Fruit fly (Drosophila melanogaster) whole organism, pupa: ENCODE results near the gene CG4820.
A peak's percentile ranks its signal among the peaks of the same experiment; 100 is the strongest.

Source experiments
- CG10348 ChIP-seq: fragments of 200-800 bp; sonication (Bioruptor generic); IDR thresholded peaks from 2 replicates; pipeline ENCODE4 v1.3.6; 2022; ENCODE audit warnings: missing biosample characterization, missing genetic modification characterization
- CG12605 ChIP-seq: fragments of 200-800 bp; sonication (Bioruptor generic); IDR thresholded peaks from 2 replicates; pipeline ENCODE4 v1.3.6; 2022; ENCODE audit warnings: missing biosample characterization, missing genetic modification characterization
- CG13204 ChIP-seq: fragments of 200-800 bp; sonication (Bioruptor generic); optimal IDR thresholded peaks from 2 replicates; lab custom pipeline; 2018; ENCODE audit warnings: missing biosample characterization, mild to moderate bottlenecking, missing genetic modification characterization, moderate library complexity
- CG14655 ChIP-seq: fragments of 200-800 bp; sonication (Bioruptor generic); optimal IDR thresholded peaks from 3 replicates; lab custom pipeline; 2017; ENCODE audit warnings: mild to moderate bottlenecking, missing biosample characterization, missing genetic modification reagents, missing genetic modification characterization
- CG15710 ChIP-seq: fragments of 200-800 bp; sonication (Bioruptor generic); optimal IDR thresholded peaks from 2 replicates; lab custom pipeline; 2018; ENCODE audit warnings: missing biosample characterization, mild to moderate bottlenecking, missing genetic modification characterization, moderate library complexity
- CG17806 ChIP-seq: fragments of 200-800 bp; sonication (Bioruptor generic); optimal IDR thresholded peaks from 2 replicates; lab custom pipeline; 2018; ENCODE audit warnings: missing biosample characterization, mild to moderate bottlenecking, missing genetic modification characterization, moderate library complexity
- CG32121 ChIP-seq: fragments of 200-800 bp; sonication (Bioruptor generic); IDR thresholded peaks from 2 replicates; pipeline ENCODE4 v1.3.6; 2022; ENCODE audit warnings: missing biosample characterization, missing genetic modification characterization
- CG34367 ChIP-seq: fragments of 200-800 bp; sonication (Bioruptor generic); optimal IDR thresholded peaks from 2 replicates; lab custom pipeline; 2018; ENCODE audit warnings: missing biosample characterization, mild to moderate bottlenecking, missing genetic modification characterization
- CG4496 ChIP-seq: fragments of 200-800 bp; sonication (Bioruptor generic); IDR thresholded peaks from 3 replicates; pipeline ENCODE4 v1.3.6; 2022; ENCODE audit warnings: missing biosample characterization, missing genetic modification characterization
- CG8159 ChIP-seq: fragments of 200-800 bp; sonication (Bioruptor generic); optimal IDR thresholded peaks from 3 replicates; lab custom pipeline; 2018; ENCODE audit warnings: missing biosample characterization, mild to moderate bottlenecking, missing genetic modification characterization, moderate library complexity
- CG8301 ChIP-seq: fragments of 200-800 bp; sonication (Bioruptor generic); optimal IDR thresholded peaks from 2 replicates; lab custom pipeline; 2018; ENCODE audit warnings: missing biosample characterization, mild to moderate bottlenecking, missing genetic modification characterization
- CG9948 ChIP-seq: fragments of 200-800 bp; sonication (Bioruptor generic); optimal IDR thresholded peaks from 2 replicates; lab custom pipeline; 2018; ENCODE audit warnings: missing biosample characterization, mild to moderate bottlenecking, missing genetic modification characterization, moderate library complexity
- D1 ChIP-seq: fragments of 200-800 bp; sonication (Bioruptor generic); optimal IDR thresholded peaks from 2 replicates; lab custom pipeline; 2018; ENCODE audit warnings: missing biosample characterization, mild to moderate bottlenecking, missing genetic modification characterization, moderate library complexity
- EcR ChIP-seq: fragments of 200-800 bp; sonication (Bioruptor generic); optimal IDR thresholded peaks from 3 replicates; lab custom pipeline; 2019; ENCODE audit warnings: missing biosample characterization, missing genetic modification characterization, mild to moderate bottlenecking, moderate library complexity, missing genetic modification reagents
- Ets98B ChIP-seq: fragments of 200-800 bp; sonication (Bioruptor generic); IDR thresholded peaks from 2 replicates; pipeline ENCODE4 v1.3.6; 2022; ENCODE audit warnings: missing biosample characterization, missing genetic modification characterization
- Pif1A ChIP-seq: fragments of 200-800 bp; sonication (Bioruptor generic); optimal IDR thresholded peaks from 3 replicates; lab custom pipeline; 2016; ENCODE audit warnings: missing biosample characterization, missing genetic modification characterization
- Pif1B ChIP-seq: fragments of 200-800 bp; sonication (Bioruptor generic); optimal IDR thresholded peaks from 3 replicates; lab custom pipeline; 2016; ENCODE audit warnings: missing biosample characterization, missing genetic modification characterization
- Snoo ChIP-seq: fragments of 200-800 bp; sonication (Bioruptor generic); optimal IDR thresholded peaks from 3 replicates; lab custom pipeline; 2017; ENCODE audit warnings: missing biosample characterization, mild to moderate bottlenecking, missing genetic modification characterization, inconsistent platforms
- fd96Ca ChIP-seq: fragments of 200-800 bp; sonication (Bioruptor generic); IDR thresholded peaks from 3 replicates; pipeline ENCODE4 v1.3.6; 2022; ENCODE audit warnings: missing biosample characterization, missing genetic modification characterization
- gl ChIP-seq: fragments of 200-800 bp; sonication (Bioruptor generic); optimal IDR thresholded peaks from 2 replicates; lab custom pipeline; 2018; ENCODE audit warnings: missing biosample characterization, mild to moderate bottlenecking, missing genetic modification characterization
- rn ChIP-seq: fragments of 200-800 bp; sonication (Bioruptor generic); IDR thresholded peaks from 2 replicates; pipeline ENCODE4 v1.3.6; 2022; ENCODE audit warnings: missing biosample characterization, missing genetic modification characterization

CG4820 gene

DNA sequence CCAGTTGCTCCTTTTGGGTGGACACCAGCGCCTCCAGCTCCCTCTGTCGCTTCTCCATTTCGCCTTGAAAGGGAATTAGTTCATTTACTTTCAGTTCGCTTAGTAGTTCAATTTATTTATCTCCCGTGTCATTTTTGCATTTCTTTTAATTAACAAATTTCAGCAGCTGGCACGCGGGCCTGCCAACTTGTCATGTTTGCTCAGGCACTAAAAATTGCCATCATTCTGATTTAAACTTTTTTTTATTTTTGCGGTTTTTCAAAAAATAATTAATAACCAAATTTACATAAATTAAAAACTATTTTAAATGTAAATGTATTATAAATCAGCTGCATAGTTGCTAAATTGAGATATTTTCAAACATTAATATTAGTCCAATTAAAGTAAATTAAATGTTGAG lies 14.1 kb downstream of the CG4820 start, which contains the start of gene GCC88:
Gene GCC88, minus strand, starts transcription at position 209 of the 400 bp plus-strand sequence.
- TF ChIP-seq Pif1A (GFP tag; lab: Kevin White, UChicago) (no peak), EcR (GFP tag; lab: Kevin White, UChicago) (no peak), fd96Ca (no peak), rn (GFP tag; lab: Robert Waterston, UW) (no peak), Pif1B (GFP tag; lab: Kevin White, UChicago) (no peak), gl (tag; lab: Kevin White, UChicago) (no peak), Ets98B (GFP tag; lab: Robert Waterston, UW) (no peak), CG8159 (tag; lab: Kevin White, UChicago) (no peak), CG12605 (GFP tag; lab: Robert Waterston, UW) (no peak), CG13204 (no peak), Snoo (no peak), CG8301 (tag; lab: Kevin White, UChicago) (no peak), CG10348 (no peak), CG4496 (GFP tag; lab: Robert Waterston, UW) (no peak)

DNA sequence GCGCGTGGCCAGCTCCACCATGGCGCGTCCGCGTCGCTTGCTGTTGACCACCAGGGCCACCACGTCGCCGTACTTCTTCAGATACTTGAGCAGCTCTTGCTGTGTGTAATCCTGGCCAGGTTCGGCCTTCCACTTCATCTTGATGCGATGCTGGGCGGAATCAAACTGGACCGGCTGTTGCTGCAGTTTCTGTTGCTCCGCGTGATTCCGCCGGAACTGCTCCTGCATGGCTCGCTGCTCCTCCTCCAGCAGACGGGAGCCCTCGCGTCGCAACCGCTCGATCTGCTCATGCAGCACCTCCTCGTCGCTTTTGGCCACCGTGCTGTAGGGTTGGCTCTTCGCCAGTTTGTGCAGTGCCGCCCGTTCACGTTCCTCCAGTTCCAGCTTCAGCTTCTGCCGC lies 14.7 kb downstream of the CG4820 start:
- TF ChIP-seq CG4496 (GFP tag; lab: Robert Waterston, UW) (no peak), CG8301 (tag; lab: Kevin White, UChicago) (no peak), Snoo (no peak), CG8159 (tag; lab: Kevin White, UChicago) (no peak), Ets98B (GFP tag; lab: Robert Waterston, UW) (no peak), CG32121 (GFP tag; lab: Robert Waterston, UW) (no peak), CG34367 (tag; lab: Kevin White, UChicago) (no peak), gl (tag; lab: Kevin White, UChicago) (no peak), CG10348 (no peak), fd96Ca (no peak), EcR (GFP tag; lab: Kevin White, UChicago) (no peak)

DNA sequence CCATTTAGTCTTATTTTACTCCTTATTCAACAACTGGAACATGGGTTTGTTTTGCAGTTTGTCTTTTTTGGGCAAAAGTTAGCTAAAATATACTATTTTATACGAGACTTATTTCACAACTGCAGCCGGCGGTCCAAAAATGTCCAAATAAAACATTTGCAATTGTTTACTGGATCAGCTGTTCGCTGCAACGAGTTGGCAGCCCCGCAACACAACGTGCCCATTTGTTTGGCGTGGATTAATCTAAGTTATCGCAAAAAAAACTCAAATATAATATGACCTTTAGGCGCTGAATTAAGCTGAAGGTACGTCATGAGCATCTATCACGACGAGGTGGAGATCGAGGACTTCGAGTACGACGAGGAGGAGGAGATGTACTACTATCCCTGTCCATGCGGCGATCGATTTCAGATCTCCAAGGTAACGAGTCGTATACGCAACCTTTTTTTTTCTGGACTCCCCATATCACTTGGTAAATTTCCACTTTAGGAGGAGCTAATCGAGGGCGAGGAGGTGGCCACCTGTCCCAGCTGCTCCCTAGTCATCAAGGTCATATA lies 15.4 kb downstream of the CG4820 start, which contains the start of the genes CG17187 and Dph3:
Gene CG17187, minus strand, starts transcription at position 175 of the 557 bp plus-strand sequence.
Gene Dph3, plus strand, starts transcription at position 208 of the 557 bp plus-strand sequence.
- TF ChIP-seq gl (tag; lab: Kevin White, UChicago) = no peak
- TF ChIP-seq CG13204 = no peak
- no peak for TF ChIP-seq CG8159 (tag; lab: Kevin White, UChicago)
- TF ChIP-seq fd96Ca = no peak
- TF ChIP-seq Snoo = no peak
- TF ChIP-seq Pif1B (GFP tag; lab: Kevin White, UChicago) = no peak
- TF ChIP-seq rn (GFP tag; lab: Robert Waterston, UW) = no peak
- TF ChIP-seq Pif1A (GFP tag; lab: Kevin White, UChicago) = no peak
- no peak for TF ChIP-seq CG4496 (GFP tag; lab: Robert Waterston, UW)
- TF ChIP-seq CG9948 (tag; lab: Kevin White, UChicago) = no peak
- no peak for TF ChIP-seq CG17806 (tag; lab: Kevin White, UChicago)

dm6 chr3R:11234918-11235371 lies 18.6 kb downstream of the CG4820 start, which contains the start of the genes Arfip and CG17721:
Gene Arfip (minus strand): TSS chr3R:11235013.
Gene CG17721 (plus strand): TSS chr3R:11235140.
- TF ChIP-seq EcR (GFP tag; lab: Kevin White, UChicago) (peak; percentile 88), Pif1B (GFP tag; lab: Kevin White, UChicago) (no peak)

DNA sequence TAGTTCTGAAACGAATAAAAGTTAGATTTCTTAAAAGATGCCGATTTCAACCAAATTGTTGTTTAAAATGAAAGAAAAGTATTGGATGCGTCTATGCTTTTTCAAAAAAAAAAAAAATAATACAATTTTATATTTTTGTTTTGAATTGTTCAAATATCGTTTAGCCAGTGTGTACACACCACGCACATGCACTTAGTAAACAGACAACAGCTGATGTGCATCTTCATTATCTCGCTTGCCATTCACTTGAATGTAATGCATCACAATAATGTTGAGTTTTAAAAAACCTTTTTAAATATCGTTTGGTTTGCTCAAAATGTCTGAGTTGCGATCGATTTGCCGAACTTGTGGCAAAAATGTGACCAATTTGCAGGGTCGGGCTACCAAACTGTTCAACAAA lies 19.7 kb downstream of the CG4820 start, which contains the start of gene CG31441:
Gene CG31441, plus strand, starts transcription at position 246 of the 400 bp plus-strand sequence.
- no peak for TF ChIP-seq Snoo
- TF ChIP-seq EcR (GFP tag; lab: Kevin White, UChicago) = no peak
- TF ChIP-seq CG10348 = no peak
- TF ChIP-seq Pif1B (GFP tag; lab: Kevin White, UChicago) = no peak
- TF ChIP-seq fd96Ca = no peak
- TF ChIP-seq rn (GFP tag; lab: Robert Waterston, UW) = no peak
- TF ChIP-seq CG8301 (tag; lab: Kevin White, UChicago) = no peak
- TF ChIP-seq D1 (tag; lab: Kevin White, UChicago) = no peak
- TF ChIP-seq CG14655 (GFP tag; lab: Kevin White, UChicago) = no peak
- TF ChIP-seq CG32121 (GFP tag; lab: Robert Waterston, UW) = no peak
- TF ChIP-seq CG9948 (tag; lab: Kevin White, UChicago) = no peak
- no peak for TF ChIP-seq Ets98B (GFP tag; lab: Robert Waterston, UW)

- TF ChIP-seq CG15710 (tag; lab: Kevin White, UChicago) = no peak
Measured at dm6 chr3R:11237598-11237997, 21.3 kb downstream of the CG4820 start, which contains the start of gene CG31388. Gene CG31388 (plus strand): TSS chr3R:11237815.

- no peak for TF ChIP-seq CG8301 (tag; lab: Kevin White, UChicago)
Measured at dm6 chr3R:11240891-11241290, 24.6 kb downstream of the CG4820 start, which contains the start of the genes scpr-B and scpr-A. Gene scpr-B (minus strand): TSS chr3R:11240991. Gene scpr-A (plus strand): TSS chr3R:11241183.
